Fruit fly (Drosophila melanogaster): ENCODE measurements around the gene CG7194.
A peak's percentile ranks its signal among the peaks of the same experiment; 100 is the strongest.

Gene CG7194

DNA sequence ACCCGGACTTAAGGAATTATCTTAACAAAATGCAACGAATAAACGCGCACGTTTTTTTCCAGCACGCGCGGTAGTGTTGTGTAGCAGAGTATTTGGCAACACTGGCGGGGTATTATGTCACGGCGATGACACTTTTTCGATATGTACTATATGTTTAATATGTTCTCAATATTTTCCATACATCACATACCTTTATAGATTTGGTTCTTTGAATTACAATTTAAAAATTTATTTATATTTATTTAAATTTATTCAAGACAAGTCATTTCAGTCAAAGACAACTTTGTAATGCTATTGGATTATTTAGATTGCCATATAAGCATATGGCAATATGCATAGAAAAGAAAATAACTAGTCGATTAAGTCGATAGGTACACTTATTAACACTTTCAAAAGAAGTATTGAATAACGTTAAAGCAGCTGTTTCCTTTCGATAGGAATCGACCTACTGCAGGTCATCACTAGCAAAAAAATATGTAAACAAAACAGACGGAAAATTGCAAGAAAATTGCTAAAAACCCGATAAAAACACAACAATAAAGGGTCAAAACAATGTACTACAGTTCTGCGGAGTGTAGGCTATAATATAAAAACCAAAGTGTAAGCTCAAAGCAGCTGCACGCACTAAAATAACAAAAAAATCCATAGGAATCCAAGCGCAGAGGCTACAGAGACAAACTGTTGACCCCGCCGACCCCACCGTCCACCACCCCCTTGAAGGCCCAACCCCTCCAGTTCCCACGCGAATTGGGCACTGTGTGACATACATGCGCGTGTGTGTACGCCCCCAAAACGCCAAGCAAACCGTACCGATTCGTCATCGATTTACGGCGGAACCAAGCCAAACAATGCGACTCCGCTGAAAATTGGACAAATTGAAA, 42.5 kb upstream of the CG7194 start, which contains the start of the genes CG7182 and GAPcenA (continued):
- no peak for TF ChIP-seq Dfd (GFP tag; optimal IDR thresholded peaks at IDR 0.05)
- no peak for TF ChIP-seq Tbp (GFP tag; optimal IDR thresholded peaks at IDR 0.05)
- TF ChIP-seq CG30020 (tag; optimal IDR thresholded peaks at IDR 0.05): peak; percentile 82
- no peak for TF ChIP-seq Dip2 (GFP tag; IDR thresholded peaks at IDR 0.05)
- peak; percentile 29 to 72 for TF ChIP-seq Hr51 (GFP tag; optimal IDR thresholded peaks at IDR 0.05)
- TF ChIP-seq Atf3 (GFP tag; optimal IDR thresholded peaks at IDR 0.05): no peak
- TF ChIP-seq CG31224 (GFP tag; IDR thresholded peaks at IDR 0.05): peak; percentile 34; the same call in 1 of the 2 replicates
- peak; percentile 43; the same call in 1 of the 3 replicates for TF ChIP-seq CG34224 (GFP tag; IDR thresholded peaks at IDR 0.05; ENCODE audit: partially characterized antibody)
- 0 out of 2 replicates have a peak, but pooled peaks have one; percentile 14 for TF ChIP-seq Rx (GFP tag; IDR thresholded peaks at IDR 0.05)
- TF ChIP-seq CG16813 (GFP tag; IDR thresholded peaks at IDR 0.05; ENCODE audit: partially characterized antibody): peak; percentile 55; the same call in 2 of the 3 replicates
- TF ChIP-seq Vsx1 (GFP tag; optimal IDR thresholded peaks at IDR 0.05): peak; percentile 3
- TF ChIP-seq croc (GFP tag; conservative IDR thresholded peaks at IDR 0.05): peak; percentile 40; the same call in 1 of the 3 replicates
- peak; percentile 54; the same call in 1 of the 2 replicates for TF ChIP-seq HLH3B (GFP tag; IDR thresholded peaks at IDR 0.05)
- no peak for TF ChIP-seq HmgD (GFP tag; optimal IDR thresholded peaks at IDR 0.05)
- TF ChIP-seq Awh (GFP tag; IDR thresholded peaks at IDR 0.05): no peak
- TF ChIP-seq CG16815 (GFP tag; optimal IDR thresholded peaks at IDR 0.05): peak; percentile 35
- TF ChIP-seq CG3163 (GFP tag; optimal IDR thresholded peaks at IDR 0.05): no peak
- peak; percentile 57 for TF ChIP-seq CG13296 (GFP tag; optimal IDR thresholded peaks at IDR 0.05)
- TF ChIP-seq kay (GFP tag; optimal IDR thresholded peaks at IDR 0.05): peak; percentile 33
- peak; percentile 75 for TF ChIP-seq NfI (GFP tag; optimal IDR thresholded peaks at IDR 0.05)
- TF ChIP-seq CG43689 (GFP tag; IDR thresholded peaks at IDR 0.05): no peak
- TF ChIP-seq eyg (GFP tag; optimal IDR thresholded peaks at IDR 0.05): no peak
- peak; percentile 56 for TF ChIP-seq zen (tag; optimal IDR thresholded peaks at IDR 0.05)
- peak; percentile 35 for TF ChIP-seq CG33213 (GFP tag; optimal IDR thresholded peaks at IDR 0.05)
- TF ChIP-seq kah (GFP tag; optimal IDR thresholded peaks at IDR 0.05): no peak
- TF ChIP-seq CG5953 (GFP tag; IDR thresholded peaks at IDR 0.05): no peak
- TF ChIP-seq CG8089 (GFP tag; optimal IDR thresholded peaks at IDR 0.05): no peak
- TF ChIP-seq chm (GFP tag; IDR thresholded peaks at IDR 0.05): no peak
- TF ChIP-seq zfh2 (GFP tag; optimal IDR thresholded peaks at IDR 0.05): peak; percentile 41
- TF ChIP-seq CG13775 (GFP tag; optimal IDR thresholded peaks at IDR 0.05): peak; percentile 79
- peak; percentile 56 for TF ChIP-seq CG10979 (tag; optimal IDR thresholded peaks at IDR 0.05)
- TF ChIP-seq her (GFP tag; optimal IDR thresholded peaks at IDR 0.05): peak; percentile 2
- TF ChIP-seq CG8478 (optimal IDR thresholded peaks at IDR 0.05): no peak
- no peak for TF ChIP-seq Drgx (GFP tag; IDR thresholded peaks at IDR 0.05)
- TF ChIP-seq CG11085 (GFP tag; IDR thresholded peaks at IDR 0.05): peak; percentile 41
- TF ChIP-seq Usf (GFP tag; optimal IDR thresholded peaks at IDR 0.05): peak; percentile 27
- no peak for TF ChIP-seq CTCF (GFP tag; optimal IDR thresholded peaks at IDR 0.05)
- peak; percentile 4 for TF ChIP-seq pum (GFP tag; optimal IDR thresholded peaks at IDR 0.05)
- TF ChIP-seq tll (GFP tag; optimal IDR thresholded peaks at IDR 0.05): peak in 1 of 2 experiments; percentile 4
- TF ChIP-seq repo (GFP tag; optimal IDR thresholded peaks at IDR 0.05): no peak
- no peak for TF ChIP-seq gcm (GFP tag; optimal IDR thresholded peaks at IDR 0.05)
- peak; percentile 78 for TF ChIP-seq Hmr (GFP tag; optimal IDR thresholded peaks at IDR 0.05)
- peak; percentile 76 for TF ChIP-seq lbe (GFP tag; optimal IDR thresholded peaks at IDR 0.05)
- peak; percentile 63 for TF ChIP-seq cwo (GFP tag; optimal IDR thresholded peaks at IDR 0.05)
- TF ChIP-seq CG7357 (GFP tag; IDR thresholded peaks at IDR 0.05): no peak
- peak; percentile 86 for TF ChIP-seq Sry-δ (GFP tag; optimal IDR thresholded peaks at IDR 0.05)
- no peak for TF ChIP-seq grn (GFP tag; optimal IDR thresholded peaks at IDR 0.05)
- TF ChIP-seq Max (GFP tag; optimal IDR thresholded peaks at IDR 0.05): peak; percentile 77
- peak; percentile 83 for TF ChIP-seq nmo (GFP tag; optimal IDR thresholded peaks at IDR 0.05)

Measured in whole organism, embryonic.